Worm (Caenorhabditis elegans) whole organism, early embryonic: Measurements from ENCODE around the gene oac-52.

ENCODE experiments used
- B0310.2 ChIP-seq: sonication (generic microtip); optimal IDR thresholded peaks from 2 replicates; lab custom pipeline; 2016; ENCODE audit warnings: mild to moderate bottlenecking, missing genetic modification characterization, missing compliant biosample characterization
- F13C5.2 ChIP-seq: sonication (generic microtip); optimal IDR thresholded peaks from 2 replicates; lab custom pipeline; 2017; ENCODE audit warnings: mild to moderate bottlenecking, missing genetic modification characterization, inconsistent platforms, missing compliant biosample characterization
- aly-1 ChIP-seq: sonication (generic microtip); optimal IDR thresholded peaks from 2 replicates; lab custom pipeline; 2016; ENCODE audit warnings: missing genetic modification characterization, missing compliant biosample characterization
- ama-1 ChIP-seq: fragments of 150-350 bp; optimal IDR thresholded peaks from 2 replicates; lab custom pipeline; 2014
- ceh-13 ChIP-seq: fragments of 200-800 bp; sonication (Bioruptor generic); optimal IDR thresholded peaks from 2 replicates; lab custom pipeline; 2018; ENCODE audit warnings: mild to moderate bottlenecking, missing genetic modification characterization, missing compliant biosample characterization
- ceh-36 ChIP-seq: sonication (generic microtip); optimal IDR thresholded peaks from 2 replicates; lab custom pipeline; 2016; ENCODE audit warnings: missing genetic modification characterization, inconsistent platforms, missing compliant biosample characterization
- ets-7 ChIP-seq: sonication (generic microtip); optimal IDR thresholded peaks from 2 replicates; lab custom pipeline; 2016; ENCODE audit warnings: missing genotype, missing genetic modification characterization, missing compliant biosample characterization
- flt-1 ChIP-seq: fragments of 200-800 bp; sonication (Bioruptor generic); IDR thresholded peaks from 2 replicates; pipeline ENCODE4 v1.3.6; 2022; ENCODE audit warnings: missing genetic modification characterization, missing compliant biosample characterization
- hmbx-1 ChIP-seq: sonication (generic microtip); optimal IDR thresholded peaks from 2 replicates; lab custom pipeline; 2016; ENCODE audit warnings: mild to moderate bottlenecking, missing genetic modification characterization, missing compliant biosample characterization
- hmg-4 ChIP-seq: fragments of 200-800 bp; sonication (Bioruptor generic); optimal IDR thresholded peaks from 2 replicates; lab custom pipeline; 2018; ENCODE audit warnings: mild to moderate bottlenecking, missing genetic modification characterization, missing compliant biosample characterization
- hnd-1 ChIP-seq: sonication (generic microtip); optimal IDR thresholded peaks from 2 replicates; lab custom pipeline; 2016; ENCODE audit warnings: missing genetic modification characterization, missing compliant biosample characterization
- pes-1 ChIP-seq: fragments of 200-800 bp; sonication (Bioruptor generic); IDR thresholded peaks from 2 replicates; pipeline ENCODE4 v1.3.6; 2022; ENCODE audit warnings: missing genetic modification reagents, missing genetic modification characterization, missing compliant biosample characterization
- scrt-1 ChIP-seq: fragments of 200-800 bp; sonication (Bioruptor generic); IDR thresholded peaks from 2 replicates; pipeline ENCODE4 v1.3.6; 2022; ENCODE audit warnings: missing genetic modification characterization, missing compliant biosample characterization
- sea-1 ChIP-seq: fragments of 200-800 bp; sonication (Bioruptor generic); conservative IDR thresholded peaks from 2 replicates; pipeline ENCODE4 v1.3.6; 2022; ENCODE audit warnings: missing genetic modification characterization, missing compliant biosample characterization
- tbx-11 ChIP-seq: fragments of 200-800 bp; sonication (Bioruptor generic); IDR thresholded peaks from 2 replicates; pipeline ENCODE4 v1.3.6; 2022; ENCODE audit warnings: missing genetic modification characterization, missing compliant biosample characterization
- tbx-37 ChIP-seq: fragments of 200-800 bp; sonication (Bioruptor generic); conservative IDR thresholded peaks from 2 replicates; pipeline ENCODE4 v1.3.6; 2022; ENCODE audit warnings: missing genetic modification reagents, missing genetic modification characterization, missing compliant biosample characterization
- tra-4 ChIP-seq: sonication (generic microtip); optimal IDR thresholded peaks from 2 replicates; lab custom pipeline; 2017; ENCODE audit warnings: missing genetic modification characterization, missing compliant biosample characterization

Gene oac-52

ce11 chrIV:4346512-4346911, at the start of gene oac-52:
Gene oac-52, minus strand, starts transcription at chrIV:4346612.
- TF ChIP-seq pes-1 (GFP tag; lab: Robert Waterston, UW) (no peak), F13C5.2 (tag; lab: Kevin White, UChicago) (no peak), ets-7 (no peak), hnd-1 (tag; lab: Kevin White, UChicago) (no peak)

ce11 chrIV:4395555-4395954, 49.1 kb upstream of the oac-52 start:
- TF ChIP-seq ama-1 (lab: Kevin White, UChicago) = no peak
- no peak for TF ChIP-seq pes-1 (GFP tag; lab: Robert Waterston, UW)
- no peak for TF ChIP-seq ceh-13 (GFP tag; lab: Kevin White, UChicago)
- no peak for TF ChIP-seq scrt-1
- no peak for TF ChIP-seq tbx-37
- no peak for TF ChIP-seq B0310.2 (tag; lab: Kevin White, UChicago)
- no peak for TF ChIP-seq ceh-36

ce11 chrIV:4393942-4394460, 47.6 kb upstream of the oac-52 start, which contains the start of gene ell-1:
Gene ell-1, plus strand, starts transcription at chrIV:4394410.
- TF ChIP-seq ama-1 (lab: Kevin White, UChicago) (no peak), tbx-37 (no peak), hnd-1 (tag; lab: Kevin White, UChicago) (no peak), ets-7 (no peak), F13C5.2 (tag; lab: Kevin White, UChicago) (no peak), scrt-1 (no peak), ceh-13 (GFP tag; lab: Kevin White, UChicago) (no peak), sea-1 (GFP tag; lab: Robert Waterston, UW) (no peak), hmbx-1 (no peak), pes-1 (GFP tag; lab: Robert Waterston, UW) (no peak), flt-1 (GFP tag; lab: Robert Waterston, UW) (no peak), ceh-36 (no peak), B0310.2 (tag; lab: Kevin White, UChicago) (no peak)

ce11 chrIV:4393488-4393887, 47.1 kb upstream of the oac-52 start:
- TF ChIP-seq flt-1 (GFP tag; lab: Robert Waterston, UW) (no peak), pes-1 (GFP tag; lab: Robert Waterston, UW) (no peak), ceh-36 (no peak), scrt-1 (no peak), tbx-11 (GFP tag; lab: Robert Waterston, UW) (no peak), B0310.2 (tag; lab: Kevin White, UChicago) (no peak), tbx-37 (no peak), tra-4 (tag; lab: Kevin White, UChicago) (no peak), ceh-13 (GFP tag; lab: Kevin White, UChicago) (no peak), aly-1 (tag; lab: Kevin White, UChicago) (no peak), F13C5.2 (tag; lab: Kevin White, UChicago) (no peak), hmg-4 (GFP tag; lab: Kevin White, UChicago) (no peak), ets-7 (no peak), sea-1 (GFP tag; lab: Robert Waterston, UW) (no peak), hnd-1 (tag; lab: Kevin White, UChicago) (no peak), ama-1 (lab: Kevin White, UChicago) (no peak), hmbx-1 (no peak)

- TF ChIP-seq B0310.2 (tag; lab: Kevin White, UChicago) (peak; percentile 18), ceh-36 (no peak), tbx-37 (peak; percentile 51), hmg-4 (GFP tag; lab: Kevin White, UChicago) (peak; percentile 57), F13C5.2 (tag; lab: Kevin White, UChicago) (peak; percentile 86), sea-1 (GFP tag; lab: Robert Waterston, UW) (peak; percentile 74; the same call in 1 of the 2 replicates), tbx-11 (GFP tag; lab: Robert Waterston, UW) (no peak), pes-1 (GFP tag; lab: Robert Waterston, UW) (peak; percentile 74), flt-1 (GFP tag; lab: Robert Waterston, UW) (peak; percentile 52), scrt-1 (0 out of 2 replicates have a peak, but pooled peaks have one; percentile 28), ceh-13 (GFP tag; lab: Kevin White, UChicago) (no peak)
These were observed 44.1 kb upstream of the oac-52 start, which contains the start of the genes rpl-7A and set-21 for ce11 chrIV:4390438-4390894. Gene rpl-7A, minus strand, starts transcription at chrIV:4390590. Gene set-21, plus strand, starts transcription at chrIV:4390844.

- 0 out of 2 replicates have a peak, but pooled peaks have one; percentile 9 for TF ChIP-seq sea-1 (GFP tag; lab: Robert Waterston, UW)
These were observed 43.0 kb upstream of the oac-52 start for ce11 chrIV:4389427-4389826.

- TF ChIP-seq ama-1 (lab: Kevin White, UChicago) = peak; percentile 2
These were observed 42.4 kb upstream of the oac-52 start for ce11 chrIV:4388854-4389253.

- TF ChIP-seq hmg-4 (GFP tag; lab: Kevin White, UChicago) (no peak), hmbx-1 (no peak), ceh-36 (no peak), aly-1 (tag; lab: Kevin White, UChicago) (no peak), flt-1 (GFP tag; lab: Robert Waterston, UW) (no peak), F13C5.2 (tag; lab: Kevin White, UChicago) (no peak), tbx-11 (GFP tag; lab: Robert Waterston, UW) (no peak)
These were observed 39.9 kb upstream of the oac-52 start, which contains the start of gene tald-1 for ce11 chrIV:4386351-4386750. Gene tald-1, plus strand, starts transcription at chrIV:4386651.
